Worm (Caenorhabditis elegans) whole organism, L1 larva: ENCODE measurements around the gene dpy-27.

Experiments used
- C04F5.9 ChIP-seq: sonication (generic microtip); optimal IDR thresholded peaks from 2 replicates; lab custom pipeline; 2016; ENCODE audit warnings: missing genetic modification characterization, missing compliant biosample characterization
- C16A3.4 ChIP-seq: fragments of 150-350 bp; optimal IDR thresholded peaks from 2 replicates; lab custom pipeline; 2014; ENCODE audit warnings: missing biosample characterization, missing genetic modification characterization
- F16B12.6 ChIP-seq: fragments of 150-350 bp; optimal IDR thresholded peaks from 2 replicates; lab custom pipeline; 2014; ENCODE audit warnings: missing biosample characterization, missing genetic modification characterization
- Y116A8C.19 ChIP-seq: sonication (generic microtip); optimal IDR thresholded peaks from 2 replicates; lab custom pipeline; 2016; ENCODE audit warnings: missing compliant biosample characterization, missing genetic modification characterization, borderline replicate concordance
- aha-1 ChIP-seq: fragments of 150-350 bp; optimal IDR thresholded peaks from 2 replicates; lab custom pipeline; 2014; ENCODE audit warnings: missing biosample characterization, missing genetic modification characterization
- alr-1 ChIP-seq: fragments of 200-800 bp; sonication (Bioruptor generic); optimal IDR thresholded peaks from 2 replicates; lab custom pipeline; 2018; ENCODE audit warnings: borderline replicate concordance, mild to moderate bottlenecking, missing genetic modification characterization, missing compliant biosample characterization
- ama-1 ChIP-seq: fragments of 150-350 bp; optimal IDR thresholded peaks from 2 replicates; lab custom pipeline; 2014
- ceh-63 ChIP-seq: fragments of 200-800 bp; sonication (Bioruptor generic); optimal IDR thresholded peaks from 2 replicates; lab custom pipeline; 2018; ENCODE audit warnings: mild to moderate bottlenecking, missing genetic modification characterization, missing compliant biosample characterization
- ceh-82 ChIP-seq, 3 experiments: fragments of 150-350 bp in 1 of 3; sonication (generic microtip) in 2 of 3; optimal IDR thresholded peaks; 2 replicates each; lab custom pipeline; 2014 to 2017; ENCODE audit warnings: missing biosample characterization in 3 of 3, missing genetic modification characterization in 3 of 3
- ceh-88 ChIP-seq: fragments of 200-800 bp; sonication (Bioruptor generic); IDR thresholded peaks from 2 replicates; pipeline ENCODE4 v1.3.6; 2022; ENCODE audit warnings: missing genetic modification characterization, missing compliant biosample characterization
- dpl-1 ChIP-seq, 3 experiments: fragments of 150-350 bp in 2 of 3; sonication (generic microtip) in 1 of 3; optimal IDR thresholded peaks; 2 replicates each; lab custom pipeline; 2014 to 2017; ENCODE audit warnings: missing biosample characterization in 3 of 3, missing genetic modification characterization in 3 of 3, missing genetic modification reagents in 3 of 3
- dsc-1 ChIP-seq: sonication (generic microtip); optimal IDR thresholded peaks from 2 replicates; lab custom pipeline; 2016; ENCODE audit warnings: mild to moderate bottlenecking, missing genetic modification characterization, missing compliant biosample characterization
- egl-27 ChIP-seq, 2 experiments: fragments of 150-350 bp in 1 of 2; sonication (generic microtip); optimal IDR thresholded peaks; 3 replicates each; lab custom pipeline; 2017 to 2018; ENCODE audit warnings: missing biosample characterization in 2 of 2, missing genetic modification characterization in 2 of 2, missing genetic modification reagents in 2 of 2
- elt-2 ChIP-seq: sonication (generic microtip); optimal IDR thresholded peaks from 2 replicates; lab custom pipeline; 2016; ENCODE audit warnings: missing genetic modification characterization, mild to moderate bottlenecking, inconsistent platforms, missing compliant biosample characterization, missing genetic modification reagents
- elt-3 ChIP-seq, 6 experiments: fragments of 150-350 bp in 1 of 6; sonication (generic microtip); optimal IDR thresholded peaks; 2 replicates each; lab custom pipeline; 2017 to 2018; ENCODE audit warnings: missing biosample characterization in 6 of 6, missing genetic modification characterization in 6 of 6, inconsistent platforms in 1 of 6
- fkh-8 ChIP-seq: sonication (generic microtip); optimal IDR thresholded peaks from 2 replicates; lab custom pipeline; 2016; ENCODE audit warnings: mild to moderate bottlenecking, missing genetic modification characterization, missing compliant biosample characterization
- fos-1 ChIP-seq: fragments of 150-350 bp; optimal IDR thresholded peaks from 2 replicates; lab custom pipeline; 2014; ENCODE audit warnings: missing biosample characterization, missing genetic modification characterization
- hlh-4 ChIP-seq: sonication (generic microtip); optimal IDR thresholded peaks from 2 replicates; lab custom pipeline; 2016; ENCODE audit warnings: mild to moderate bottlenecking, missing genetic modification characterization, missing compliant biosample characterization
- hpl-2 ChIP-seq: fragments of 150-350 bp; optimal IDR thresholded peaks from 2 replicates; lab custom pipeline; 2014; ENCODE audit warnings: missing biosample characterization, missing genetic modification reagents, missing genetic modification characterization
- irx-1 ChIP-seq: sonication (generic microtip); optimal IDR thresholded peaks from 2 replicates; lab custom pipeline; 2016; ENCODE audit warnings: missing genetic modification characterization, missing compliant biosample characterization
- jun-1 ChIP-seq: fragments of 150-350 bp; optimal IDR thresholded peaks from 2 replicates; lab custom pipeline; 2014; ENCODE audit warnings: missing biosample characterization, missing genetic modification reagents, missing genetic modification characterization
- lin-13 ChIP-seq: fragments of 150-350 bp; optimal IDR thresholded peaks from 2 replicates; lab custom pipeline; 2014; ENCODE audit warnings: missing biosample characterization, missing genetic modification reagents, missing genetic modification characterization
- lin-14 ChIP-seq: fragments of 200-800 bp; sonication (Bioruptor generic); optimal IDR thresholded peaks from 2 replicates; lab custom pipeline; 2018; ENCODE audit warnings: mild to moderate bottlenecking, missing genetic modification characterization, moderate library complexity, missing compliant biosample characterization
- lin-15B ChIP-seq: fragments of 150-350 bp; sonication (generic microtip); optimal IDR thresholded peaks from 3 replicates; lab custom pipeline; 2014; ENCODE audit warnings: missing biosample characterization, missing genetic modification characterization
- lin-39 ChIP-seq: fragments of 150-350 bp; optimal IDR thresholded peaks from 2 replicates; lab custom pipeline; 2014; ENCODE audit warnings: missing biosample characterization, missing genetic modification reagents, missing genetic modification characterization
- lir-3 ChIP-seq: sonication (generic microtip); optimal IDR thresholded peaks from 2 replicates; lab custom pipeline; 2016; ENCODE audit warnings: mild to moderate bottlenecking, missing genetic modification characterization, moderate library complexity, missing compliant biosample characterization; ENCODE audit not compliant: poor library complexity
- mep-1 ChIP-seq: fragments of 150-350 bp; optimal IDR thresholded peaks from 2 replicates; lab custom pipeline; 2014; ENCODE audit warnings: missing biosample characterization, missing genetic modification characterization
- nhr-11 ChIP-seq: fragments of 150-350 bp; optimal IDR thresholded peaks from 2 replicates; lab custom pipeline; 2014; ENCODE audit warnings: missing biosample characterization, missing genetic modification characterization
- nhr-28 ChIP-seq: fragments of 150-350 bp; optimal IDR thresholded peaks from 2 replicates; lab custom pipeline; 2014; ENCODE audit warnings: missing biosample characterization, missing genetic modification characterization
- nhr-47 ChIP-seq: sonication (generic microtip); optimal IDR thresholded peaks from 2 replicates; lab custom pipeline; 2016; ENCODE audit warnings: mild to moderate bottlenecking, missing genetic modification characterization, moderate library complexity, missing compliant biosample characterization
- nhr-71 ChIP-seq: sonication (generic microtip); optimal IDR thresholded peaks from 2 replicates; lab custom pipeline; 2016; ENCODE audit warnings: mild to moderate bottlenecking, missing genetic modification characterization, moderate library complexity, missing compliant biosample characterization
- nhr-76 ChIP-seq: sonication (generic microtip); optimal IDR thresholded peaks from 2 replicates; lab custom pipeline; 2017; ENCODE audit warnings: missing biosample characterization, missing genetic modification characterization
- nhr-84 ChIP-seq: sonication (generic microtip); optimal IDR thresholded peaks from 2 replicates; lab custom pipeline; 2017; ENCODE audit warnings: missing biosample characterization, missing genetic modification characterization
- nhr-85 ChIP-seq: sonication (generic microtip); peaks from one replicate; lab custom pipeline; 2016; ENCODE audit warnings: missing genetic modification characterization, inconsistent platforms, missing compliant biosample characterization
- nhr-90 ChIP-seq: sonication (generic microtip); optimal IDR thresholded peaks from 2 replicates; lab custom pipeline; 2016; ENCODE audit warnings: mild to moderate bottlenecking, missing genetic modification characterization, missing compliant biosample characterization; ENCODE audit not compliant: poor library complexity
- pag-3 ChIP-seq: sonication (generic microtip); optimal IDR thresholded peaks from 2 replicates; lab custom pipeline; 2017; ENCODE audit warnings: missing genetic modification characterization, mild to moderate bottlenecking, missing compliant biosample characterization, antibody characterized with exemption, borderline replicate concordance; ENCODE audit not compliant: insufficient read depth
- pax-3 ChIP-seq: fragments of 200-800 bp; sonication (Bioruptor generic); optimal IDR thresholded peaks from 2 replicates; lab custom pipeline; 2018; ENCODE audit warnings: mild to moderate bottlenecking, missing genetic modification characterization, moderate library complexity, missing compliant biosample characterization
- rnt-1 ChIP-seq: sonication (generic microtip); optimal IDR thresholded peaks from 2 replicates; lab custom pipeline; 2016; ENCODE audit warnings: mild to moderate bottlenecking, missing genetic modification characterization, moderate library complexity, missing compliant biosample characterization
- snpc-4 ChIP-seq: fragments of 150-350 bp; optimal IDR thresholded peaks from 2 replicates; lab custom pipeline; 2014; ENCODE audit warnings: missing biosample characterization, missing genetic modification characterization
- snu-23 ChIP-seq: sonication (generic microtip); optimal IDR thresholded peaks from 2 replicates; lab custom pipeline; 2016; ENCODE audit warnings: missing genetic modification characterization, missing compliant biosample characterization
- sptf-1 ChIP-seq: fragments of 150-350 bp; optimal IDR thresholded peaks from 2 replicates; lab custom pipeline; 2014; ENCODE audit warnings: missing biosample characterization, missing genetic modification characterization
- sup-37 ChIP-seq: fragments of 200-800 bp; sonication (Bioruptor generic); optimal IDR thresholded peaks from 2 replicates; lab custom pipeline; 2018; ENCODE audit warnings: mild to moderate bottlenecking, missing genetic modification characterization, missing compliant biosample characterization
- swsn-7 ChIP-seq: sonication (generic microtip); optimal IDR thresholded peaks from 2 replicates; lab custom pipeline; 2016; ENCODE audit warnings: missing genetic modification characterization, missing compliant biosample characterization
- tbx-2 ChIP-seq: sonication (generic microtip); optimal IDR thresholded peaks from 2 replicates; lab custom pipeline; 2016; ENCODE audit warnings: missing genetic modification characterization, missing compliant biosample characterization
- tlp-1 ChIP-seq: fragments of 150-350 bp; optimal IDR thresholded peaks from 2 replicates; lab custom pipeline; 2014; ENCODE audit warnings: missing biosample characterization, missing genetic modification characterization
- unc-30 ChIP-seq: sonication (generic microtip); optimal IDR thresholded peaks from 2 replicates; lab custom pipeline; 2017; ENCODE audit warnings: missing biosample characterization, missing genetic modification characterization
- unc-62 ChIP-seq: fragments of 150-350 bp; optimal IDR thresholded peaks from 2 replicates; lab custom pipeline; 2014; ENCODE audit warnings: missing biosample characterization, missing genetic modification reagents, missing genetic modification characterization
- unc-86 ChIP-seq: sonication (generic microtip); optimal IDR thresholded peaks from 2 replicates; lab custom pipeline; 2016; ENCODE audit warnings: missing genetic modification characterization, missing compliant biosample characterization
- unc-98 ChIP-seq: fragments of 200-800 bp; sonication (Bioruptor generic); IDR thresholded peaks from 2 replicates; pipeline ENCODE4 v1.3.6; 2022; ENCODE audit warnings: missing genetic modification characterization, missing compliant biosample characterization
- vab-15 ChIP-seq: sonication (generic microtip); optimal IDR thresholded peaks from 2 replicates; lab custom pipeline; 2017; ENCODE audit warnings: missing genotype, mild to moderate bottlenecking, missing genetic modification characterization, missing compliant biosample characterization
- xbp-1 ChIP-seq: sonication (generic microtip); optimal IDR thresholded peaks from 2 replicates; lab custom pipeline; 2016; ENCODE audit warnings: missing genetic modification characterization, missing compliant biosample characterization
- zag-1 ChIP-seq: fragments of 150-350 bp; optimal IDR thresholded peaks from 2 replicates; lab custom pipeline; 2014; ENCODE audit warnings: missing biosample characterization, missing genetic modification characterization
- ztf-4 ChIP-seq: fragments of 150-350 bp; optimal IDR thresholded peaks from 2 replicates; lab custom pipeline; 2014; ENCODE audit warnings: missing biosample characterization, missing genetic modification characterization

dpy-27 gene

ce11 chrIII:3801379-3801894 is 18.0 kb downstream of the dpy-27 start (continued):
- TF ChIP-seq irx-1 (peak; percentile 90), unc-62 (no peak), rnt-1 (tag; lab: Kevin White, UChicago) (peak; percentile 92), lin-15B (tag; lab: Kevin White, UChicago) (peak; percentile 43), nhr-11 (tag; lab: Kevin White, UChicago) (peak; percentile 95), unc-30 (tag; lab: Kevin White, UChicago) (no peak), unc-98 (GFP tag; lab: Robert Waterston, UW) (no peak), hpl-2 (GFP tag; lab: Kevin White, UChicago) (peak; percentile 87), nhr-47 (tag; lab: Kevin White, UChicago) (peak; percentile 97), fos-1 (peak; percentile 96), egl-27 (tag; optimal IDR thresholded peaks at IDR 0.05; lab: Kevin White, UChicago) (peak; percentile 93 to 96), lin-14 (peak; percentile 100), nhr-76 (tag; lab: Kevin White, UChicago) (no peak), vab-15 (no peak), fkh-8 (peak; percentile 98), pax-3 (peak; percentile 93), nhr-85 (tag; lab: Kevin White, UChicago) (peak; percentile 98), nhr-84 (tag; lab: Kevin White, UChicago) (no peak), mep-1 (peak; percentile 95), C16A3.4 (peak; percentile 91), snpc-4 (peak; percentile 78), lir-3 (tag; lab: Kevin White, UChicago) (peak; percentile 90), sup-37 (GFP tag; lab: Kevin White, UChicago) (peak; percentile 79), aha-1 (tag; lab: Kevin White, UChicago) (peak; percentile 79), ceh-82 (tag; optimal IDR thresholded peaks at IDR 0.05; lab: Kevin White, UChicago) (peak; percentile 78 to 97 (median 93)), unc-86 (tag; lab: Kevin White, UChicago) (peak; percentile 97), nhr-71 (tag; lab: Kevin White, UChicago) (peak; percentile 99), nhr-90 (tag; lab: Kevin White, UChicago) (peak; percentile 89), lin-13 (GFP tag; lab: Kevin White, UChicago) (peak; percentile 97), zag-1 (tag; lab: Kevin White, UChicago) (peak; percentile 86), pag-3 (peak; percentile 51), hlh-4 (tag; lab: Kevin White, UChicago) (no peak), ceh-63 (GFP tag; lab: Kevin White, UChicago) (no peak), C04F5.9 (tag; lab: Kevin White, UChicago) (peak; percentile 43), Y116A8C.19 (tag; lab: Kevin White, UChicago) (no peak), ceh-88 (GFP tag; lab: Robert Waterston, UW) (peak; percentile 83), lin-39 (tag; lab: Kevin White, UChicago) (peak; percentile 77), jun-1 (tag; lab: Kevin White, UChicago) (peak; percentile 94), nhr-28 (peak; percentile 61), dsc-1 (tag; lab: Kevin White, UChicago) (peak; percentile 90), snu-23 (GFP tag; lab: Kevin White, UChicago) (peak; percentile 99), tbx-2 (tag; lab: Kevin White, UChicago) (peak; percentile 99), ama-1 (lab: Kevin White, UChicago) (peak; percentile 58), sptf-1 (tag; lab: Kevin White, UChicago) (no peak), F16B12.6 (tag; lab: Kevin White, UChicago) (peak; percentile 51), elt-3 (tag; optimal IDR thresholded peaks at IDR 0.05; lab: Kevin White, UChicago) (peak in 5 of 6 experiments; percentile 59 to 91 (median 81)), elt-2 (tag; lab: Kevin White, UChicago) (peak; percentile 62), tlp-1 (tag; lab: Kevin White, UChicago) (no peak), dpl-1 (GFP tag; optimal IDR thresholded peaks at IDR 0.05; lab: Kevin White, UChicago) (peak; percentile 71 to 75 (median 74)), xbp-1 (peak; percentile 92), swsn-7 (peak; percentile 97), alr-1 (tag; lab: Kevin White, UChicago) (no peak), ztf-4 (tag; lab: Kevin White, UChicago) (peak; percentile 97)
